Fruit fly (Drosophila melanogaster): ENCODE measurements around the gene GstD8.

Gene GstD8

dm6 chr3R:12422379-12422975 lies 42.7 kb downstream of the GstD8 start, which contains the start of the genes Scgbeta and CG17202:
Gene Scgbeta, minus strand, starts transcription at chr3R:12422429.
Gene CG17202, plus strand, starts transcription at chr3R:12422768.
- TF ChIP-seq Hr96 (GFP tag; optimal IDR thresholded peaks at IDR 0.05) (no peak), CG5204 (GFP tag; optimal IDR thresholded peaks at IDR 0.05) (no peak), Crg-1 (GFP tag; optimal IDR thresholded peaks at IDR 0.05) (no peak), ovo (GFP tag; optimal IDR thresholded peaks at IDR 0.05) (no peak), toe (GFP tag; optimal IDR thresholded peaks at IDR 0.05) (no peak), kay (GFP tag; ENCODE audit: borderline replicate concordance) (no peak), CG11617 (GFP tag; optimal IDR thresholded peaks at IDR 0.05) (peak; percentile 13), Mnt (GFP tag; optimal IDR thresholded peaks at IDR 0.05) (no peak), cic (GFP tag; optimal IDR thresholded peaks at IDR 0.05) (peak; percentile 22), bab1 (GFP tag; optimal IDR thresholded peaks at IDR 0.05) (peak; percentile 10), CG7045 (GFP tag; optimal IDR thresholded peaks at IDR 0.05) (no peak), pad (GFP tag; optimal IDR thresholded peaks at IDR 0.05) (no peak), CG33017 (tag; optimal IDR thresholded peaks at IDR 0.05) (no peak), CG12768 (GFP tag; optimal IDR thresholded peaks at IDR 0.05) (peak; percentile 35), CG1620 (GFP tag; optimal IDR thresholded peaks at IDR 0.05) (no peak), CG14711 (tag; optimal IDR thresholded peaks at IDR 0.05) (no peak), tj (GFP tag; optimal IDR thresholded peaks at IDR 0.05) (no peak), cnc (optimal IDR thresholded peaks at IDR 0.05) (no peak), Clk (GFP tag; optimal IDR thresholded peaks at IDR 0.05) (no peak), CG7101 (tag; optimal IDR thresholded peaks at IDR 0.05) (peak; percentile 18)

- TF ChIP-seq ovo (GFP tag; optimal IDR thresholded peaks at IDR 0.05) (no peak), CG12768 (GFP tag; optimal IDR thresholded peaks at IDR 0.05) (no peak), CG33017 (tag; optimal IDR thresholded peaks at IDR 0.05) (no peak), CG11617 (GFP tag; optimal IDR thresholded peaks at IDR 0.05) (no peak), cic (GFP tag; optimal IDR thresholded peaks at IDR 0.05) (no peak), CG7045 (GFP tag; optimal IDR thresholded peaks at IDR 0.05) (no peak), CG5204 (GFP tag; optimal IDR thresholded peaks at IDR 0.05) (no peak), CG1620 (GFP tag; optimal IDR thresholded peaks at IDR 0.05) (no peak)
Observed at dm6 chr3R:12423997-12424396, 44.2 kb downstream of the GstD8 start.

dm6 chr3R:12425510-12426309 lies 45.9 kb downstream of the GstD8 start, which contains the start of gene Pp1-87B:
Gene Pp1-87B, minus strand, starts transcription at chr3R:12425917.
- TF ChIP-seq CG14711 (tag; optimal IDR thresholded peaks at IDR 0.05) (no peak), tj (GFP tag; optimal IDR thresholded peaks at IDR 0.05) (peak; percentile 27), CG11617 (GFP tag; optimal IDR thresholded peaks at IDR 0.05) (peak; percentile 33), CG7101 (tag; optimal IDR thresholded peaks at IDR 0.05) (peak; percentile 24), Mnt (GFP tag; optimal IDR thresholded peaks at IDR 0.05) (peak; percentile 25), cnc (optimal IDR thresholded peaks at IDR 0.05) (no peak), CG1620 (GFP tag; optimal IDR thresholded peaks at IDR 0.05) (peak; percentile 40), Clk (GFP tag; optimal IDR thresholded peaks at IDR 0.05) (peak; percentile 22), bab1 (GFP tag; optimal IDR thresholded peaks at IDR 0.05) (peak; percentile 4), CG12768 (GFP tag; optimal IDR thresholded peaks at IDR 0.05) (no peak), pad (GFP tag; optimal IDR thresholded peaks at IDR 0.05) (peak; percentile 58), Crg-1 (GFP tag; optimal IDR thresholded peaks at IDR 0.05) (peak; percentile 4), CG33017 (tag; optimal IDR thresholded peaks at IDR 0.05) (no peak), CG7045 (GFP tag; optimal IDR thresholded peaks at IDR 0.05) (peak; percentile 51)

- no peak for TF ChIP-seq CG7101 (tag; optimal IDR thresholded peaks at IDR 0.05)
- no peak for TF ChIP-seq CG7045 (GFP tag; optimal IDR thresholded peaks at IDR 0.05)
- TF ChIP-seq CG14711 (tag; optimal IDR thresholded peaks at IDR 0.05) = no peak
- no peak for TF ChIP-seq cnc (optimal IDR thresholded peaks at IDR 0.05)
- no peak for TF ChIP-seq CG11617 (GFP tag; optimal IDR thresholded peaks at IDR 0.05)
- TF ChIP-seq CG5204 (GFP tag; optimal IDR thresholded peaks at IDR 0.05) = no peak
- TF ChIP-seq Clk (GFP tag; optimal IDR thresholded peaks at IDR 0.05) = no peak
- TF ChIP-seq CG12768 (GFP tag; optimal IDR thresholded peaks at IDR 0.05) = no peak
- no peak for TF ChIP-seq toe (GFP tag; optimal IDR thresholded peaks at IDR 0.05)
- no peak for TF ChIP-seq Mnt (GFP tag; optimal IDR thresholded peaks at IDR 0.05)
- TF ChIP-seq bab1 (GFP tag; optimal IDR thresholded peaks at IDR 0.05) = no peak
- TF ChIP-seq cic (GFP tag; optimal IDR thresholded peaks at IDR 0.05) = no peak
- TF ChIP-seq Crg-1 (GFP tag; optimal IDR thresholded peaks at IDR 0.05) = no peak
- no peak for TF ChIP-seq CG1620 (GFP tag; optimal IDR thresholded peaks at IDR 0.05)
- no peak for TF ChIP-seq CG33017 (tag; optimal IDR thresholded peaks at IDR 0.05)
- no peak for TF ChIP-seq kay (GFP tag; ENCODE audit: borderline replicate concordance)
Observed at dm6 chr3R:12426310-12426653, 46.5 kb downstream of the GstD8 start, which contains the start of gene NANS. Gene NANS, plus strand, starts transcription at chr3R:12426578.

dm6 chr3R:12429120-12429610 lies 49.4 kb downstream of the GstD8 start, which contains the start of the genes CG5641 and CG5245:
Gene CG5641, minus strand, starts transcription at chr3R:12429282.
Gene CG5245, plus strand, starts transcription at chr3R:12429560.
- TF ChIP-seq cnc (optimal IDR thresholded peaks at IDR 0.05) (peak in 1 of 2 experiments; percentile 58), bab1 (GFP tag; optimal IDR thresholded peaks at IDR 0.05) (peak; percentile 31), Hr96 (GFP tag; optimal IDR thresholded peaks at IDR 0.05) (no peak), ovo (GFP tag; optimal IDR thresholded peaks at IDR 0.05) (no peak), CG5204 (GFP tag; optimal IDR thresholded peaks at IDR 0.05) (no peak)
